Fruit fly (Drosophila melanogaster): ENCODE results near the gene sordd2.

The sordd2 gene

DNA sequence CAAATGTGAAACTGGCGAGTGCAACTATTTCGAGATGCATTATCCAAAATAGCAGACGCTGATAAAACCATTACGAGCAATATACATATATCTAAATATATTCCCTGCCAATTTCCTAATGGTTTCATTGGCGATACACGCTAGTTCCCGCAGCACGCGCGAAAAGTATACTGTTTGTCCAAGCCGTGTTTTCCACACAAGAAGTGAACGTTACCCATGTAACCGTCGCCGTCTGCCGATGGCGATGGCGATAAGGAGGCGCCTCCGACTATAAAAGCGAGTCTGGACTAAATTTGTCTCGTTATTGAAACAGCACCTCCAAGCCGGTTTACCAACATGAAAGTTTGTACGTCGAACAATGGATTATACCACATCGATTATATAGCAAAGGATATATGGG lies 20.1 kb downstream of the sordd2 start, which contains the start of gene CG43673:
Gene CG43673, plus strand, starts transcription at position 301 of the 400 bp plus-strand sequence.
- TF ChIP-seq CG8478 (optimal IDR thresholded peaks at IDR 0.05) (no peak), CTCF (optimal IDR thresholded peaks at IDR 0.05) (no peak)

DNA sequence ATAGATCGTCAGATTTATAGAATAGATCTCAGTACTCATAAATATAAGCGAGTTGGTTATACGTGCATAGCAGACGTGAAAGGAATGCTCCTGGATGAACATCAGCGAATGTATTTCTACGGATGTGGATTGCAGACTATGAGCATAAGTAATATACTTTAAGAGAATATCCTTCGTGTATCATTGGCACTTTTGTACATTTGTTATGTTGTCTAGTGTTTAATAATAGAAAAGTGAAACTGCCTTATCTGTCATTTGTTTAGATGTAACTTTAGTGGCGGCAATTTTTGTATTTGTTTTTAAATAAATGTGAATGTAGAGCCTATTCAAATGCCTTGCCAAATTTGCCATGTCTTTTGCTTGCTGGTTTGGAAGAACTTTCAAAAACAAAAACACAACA lies 26.3 kb downstream of the sordd2 start, which contains the start of gene CG43672:
Gene CG43672, plus strand, starts transcription at position 301 of the 400 bp plus-strand sequence.
- TF ChIP-seq CG8478 (optimal IDR thresholded peaks at IDR 0.05), result no peak
- no peak for TF ChIP-seq CTCF (optimal IDR thresholded peaks at IDR 0.05)

DNA sequence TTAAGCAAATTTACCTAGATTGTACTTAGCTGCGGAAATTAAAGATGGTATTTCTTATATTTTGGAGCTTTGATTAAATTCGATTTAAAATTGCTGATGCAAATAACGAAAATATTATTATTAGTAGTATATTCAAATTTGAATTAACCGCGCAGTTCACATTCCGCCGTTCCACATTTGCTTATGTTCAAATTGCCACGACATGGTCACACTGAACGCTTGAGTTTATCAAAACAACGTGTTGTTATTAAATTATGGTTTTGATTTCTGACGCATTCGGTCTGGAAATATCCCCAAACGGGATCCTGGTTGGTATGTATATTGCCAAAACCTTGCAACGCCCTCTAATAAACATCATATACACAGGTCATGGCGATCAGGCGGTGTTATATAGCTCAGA lies 29.5 kb downstream of the sordd2 start, which contains the start of gene CG33172:
Gene CG33172, plus strand, starts transcription at position 208 of the 400 bp plus-strand sequence.
- TF ChIP-seq CG8478 (optimal IDR thresholded peaks at IDR 0.05), result no peak
- no peak for TF ChIP-seq CTCF (optimal IDR thresholded peaks at IDR 0.05)

DNA sequence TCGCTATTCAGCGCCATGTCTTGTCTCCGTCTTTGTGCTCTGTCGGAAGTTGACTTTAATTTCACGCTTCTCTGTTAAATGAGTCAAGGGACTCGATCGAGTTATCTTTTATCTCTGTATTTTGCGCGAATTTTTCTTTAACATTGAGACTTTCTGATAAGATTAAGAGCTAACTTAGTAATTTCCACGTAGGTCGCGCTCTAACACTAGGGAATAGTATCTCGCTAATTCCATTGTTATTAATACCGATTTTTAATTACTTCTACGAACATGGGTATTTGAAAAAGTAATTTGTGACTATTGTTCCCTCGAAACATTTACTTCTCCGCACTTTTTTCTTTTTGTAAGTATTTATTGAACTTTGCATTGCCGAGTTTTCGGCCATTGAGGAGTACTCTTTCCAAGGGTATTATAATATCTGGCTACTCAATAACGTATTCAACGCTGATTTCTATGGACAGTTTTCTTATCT lies 32.5 kb downstream of the sordd2 start, which contains the start of gene CG8952:
Gene CG8952, minus strand, starts transcription at position 51 of the 472 bp plus-strand sequence.
- TF ChIP-seq CG8478 (optimal IDR thresholded peaks at IDR 0.05) (no peak), CTCF (optimal IDR thresholded peaks at IDR 0.05) (no peak)

DNA sequence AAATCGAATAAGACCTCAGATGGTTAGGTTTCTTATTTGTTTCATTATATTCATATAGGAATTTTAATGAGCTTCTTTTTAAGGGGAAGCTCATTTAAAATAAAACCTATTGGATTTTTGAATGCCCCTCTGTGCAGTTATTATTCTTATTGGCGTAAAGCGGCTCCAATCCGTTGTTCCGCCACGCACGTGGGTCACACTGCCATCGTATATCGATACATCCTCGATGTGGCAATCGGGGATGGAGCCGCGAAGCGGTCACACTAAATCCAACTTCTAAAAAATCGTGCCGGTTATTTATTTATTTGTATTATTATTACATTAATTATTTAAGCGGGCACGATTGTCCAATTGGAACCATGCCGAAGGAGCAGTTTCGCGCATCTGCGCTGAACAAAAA lies 36.2 kb downstream of the sordd2 start, which contains the start of gene Polr3A:
Gene Polr3A, plus strand, starts transcription at position 234 of the 400 bp plus-strand sequence.
- TF ChIP-seq CTCF (optimal IDR thresholded peaks at IDR 0.05), result no peak
- TF ChIP-seq CG8478 (optimal IDR thresholded peaks at IDR 0.05), result no peak

DNA sequence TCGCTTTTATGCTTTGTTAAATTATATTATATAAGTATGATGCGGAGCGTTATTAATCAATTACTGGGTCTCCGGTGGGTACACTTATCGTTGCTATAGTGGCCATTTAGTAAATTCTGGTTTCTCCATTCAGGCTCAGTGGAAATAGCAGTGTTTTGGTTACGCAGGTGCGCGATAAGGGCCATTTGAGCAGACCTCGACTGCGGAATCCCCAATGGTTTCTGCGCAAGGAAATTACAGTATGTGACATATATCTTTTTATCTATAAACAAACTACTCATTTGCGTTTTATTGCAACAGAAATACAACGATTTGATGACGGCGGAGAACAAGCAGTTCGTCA lies 37.7 kb downstream of the sordd2 start:
- TF ChIP-seq CG8478 (optimal IDR thresholded peaks at IDR 0.05) (no peak), CTCF (optimal IDR thresholded peaks at IDR 0.05) (no peak)

DNA sequence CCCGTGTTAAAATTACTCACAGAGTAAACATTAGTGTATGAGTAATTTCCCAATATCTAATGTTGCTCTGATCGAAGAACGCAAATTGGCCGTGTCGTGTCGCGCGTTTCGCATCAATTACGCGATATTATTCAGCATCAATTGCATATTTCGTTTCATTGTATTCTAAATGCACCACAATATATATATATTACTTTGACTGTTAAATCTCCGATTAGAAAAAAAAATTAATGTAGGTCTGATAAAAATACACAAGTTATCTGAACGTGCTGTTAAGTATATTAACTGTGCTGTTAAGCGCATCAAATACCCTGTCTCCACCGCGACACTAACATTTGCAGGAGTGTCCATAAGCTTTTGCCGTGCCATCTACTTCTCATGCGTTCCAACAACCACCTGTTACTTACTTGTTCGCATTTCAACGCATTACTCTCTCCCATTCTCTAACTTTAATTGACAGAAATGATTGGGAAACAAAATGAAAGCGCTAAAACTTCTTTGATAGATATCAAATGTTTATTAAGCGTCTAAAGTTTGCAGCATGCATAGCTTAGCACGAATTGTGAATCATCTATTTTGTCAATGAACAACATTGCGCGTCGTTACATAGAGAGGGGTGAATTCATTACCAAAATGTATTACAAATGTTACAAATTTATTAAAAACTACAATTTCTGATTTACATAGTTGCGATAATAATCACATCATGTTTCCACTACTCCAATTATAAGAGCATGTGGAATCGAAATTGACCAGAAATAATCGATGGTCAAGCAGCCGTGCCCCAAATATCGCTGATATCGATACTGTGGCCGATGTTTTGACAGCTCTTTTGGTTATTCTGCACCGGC lies 38.3 kb downstream of the sordd2 start, which contains the start of the genes Graf and mRpL3:
Gene Graf, minus strand, starts transcription at position 287 of the 851 bp plus-strand sequence.
Gene mRpL3, plus strand, starts transcription at position 802 of the 851 bp plus-strand sequence.
- TF ChIP-seq CG8478 (optimal IDR thresholded peaks at IDR 0.05) (no peak), CTCF (optimal IDR thresholded peaks at IDR 0.05) (peak in 1 of 2 experiments; percentile 21)

DNA sequence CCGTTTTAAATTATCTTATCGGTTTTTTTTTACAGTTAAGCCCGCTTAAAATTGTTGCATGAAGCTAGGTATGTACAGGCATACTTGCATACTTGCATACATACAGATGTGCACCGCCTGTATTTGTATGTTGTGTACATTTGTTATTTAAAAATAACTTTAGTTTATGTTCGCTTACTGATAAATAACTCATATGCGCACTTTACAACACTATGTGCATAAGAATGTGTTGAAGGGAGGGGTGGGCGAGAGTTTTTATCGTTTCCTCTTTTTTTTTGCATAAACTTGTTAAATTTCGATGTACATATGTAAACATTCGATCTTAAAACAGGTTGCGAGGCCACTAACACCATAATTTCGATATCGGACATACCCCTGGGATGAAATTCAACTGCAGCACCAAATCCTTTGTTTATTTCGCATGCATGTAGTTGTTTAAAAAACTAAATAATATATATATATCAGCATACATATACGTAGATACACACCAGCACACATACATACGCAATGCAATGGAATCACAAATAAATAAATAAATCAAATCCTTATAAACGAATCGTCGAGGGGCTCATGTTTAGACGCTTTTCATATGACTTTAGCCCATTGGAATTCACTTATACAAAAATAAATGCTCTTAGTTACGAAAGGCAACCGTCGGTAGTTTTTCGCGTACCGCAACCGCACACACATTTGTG lies 39.1 kb downstream of the sordd2 start:
- no peak for TF ChIP-seq CTCF (optimal IDR thresholded peaks at IDR 0.05)
- no peak for TF ChIP-seq CG8478 (optimal IDR thresholded peaks at IDR 0.05)

DNA sequence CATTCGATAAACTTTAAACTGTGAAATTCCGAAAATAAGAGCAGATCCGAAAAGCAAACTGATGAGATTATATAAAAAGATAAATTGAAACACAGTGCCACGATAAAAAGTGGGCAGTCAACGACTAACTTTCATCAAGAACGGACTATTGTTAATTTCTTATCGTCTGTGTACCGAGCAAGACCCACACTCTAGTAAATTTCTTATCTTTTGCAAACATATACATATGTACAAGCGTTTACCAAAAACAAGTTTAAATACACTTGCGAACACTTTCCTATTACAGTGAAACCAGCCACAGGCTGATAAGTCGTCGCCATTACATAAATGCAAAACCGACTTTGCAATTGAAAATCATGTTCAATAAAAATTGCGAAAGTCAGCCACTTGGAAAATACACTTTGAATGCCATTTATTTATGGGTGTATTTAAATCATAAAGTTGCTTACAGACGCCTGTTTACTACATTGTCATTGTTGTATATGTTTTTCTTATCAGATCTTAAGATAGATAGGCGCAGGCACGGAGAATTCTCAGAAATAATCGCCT lies 40.2 kb downstream of the sordd2 start:
- no peak for TF ChIP-seq CG8478 (optimal IDR thresholded peaks at IDR 0.05)
- no peak for TF ChIP-seq CTCF (optimal IDR thresholded peaks at IDR 0.05)

DNA sequence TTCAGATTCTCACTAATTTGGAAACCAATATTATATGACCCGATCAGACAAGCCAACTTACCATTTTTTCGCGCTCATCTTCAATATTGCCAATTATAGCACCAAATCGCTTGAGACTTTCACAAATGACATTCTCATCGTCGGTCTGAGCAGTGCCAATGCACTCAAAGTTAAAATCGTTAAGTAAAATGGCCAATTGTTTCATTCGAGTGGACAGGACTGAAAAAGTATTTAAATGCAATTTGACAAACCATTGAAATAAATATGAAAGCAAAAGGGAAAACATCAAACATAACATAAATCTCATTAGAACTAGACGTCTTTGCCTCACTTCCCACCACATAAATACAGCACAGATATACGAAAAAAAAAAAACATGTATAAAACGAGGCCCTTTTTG lies 42.9 kb downstream of the sordd2 start, which contains the start of gene CG8260:
Gene CG8260, plus strand, starts transcription at position 301 of the 400 bp plus-strand sequence.
- no peak for TF ChIP-seq CG8478 (optimal IDR thresholded peaks at IDR 0.05)
- TF ChIP-seq CTCF (optimal IDR thresholded peaks at IDR 0.05), result no peak

DNA sequence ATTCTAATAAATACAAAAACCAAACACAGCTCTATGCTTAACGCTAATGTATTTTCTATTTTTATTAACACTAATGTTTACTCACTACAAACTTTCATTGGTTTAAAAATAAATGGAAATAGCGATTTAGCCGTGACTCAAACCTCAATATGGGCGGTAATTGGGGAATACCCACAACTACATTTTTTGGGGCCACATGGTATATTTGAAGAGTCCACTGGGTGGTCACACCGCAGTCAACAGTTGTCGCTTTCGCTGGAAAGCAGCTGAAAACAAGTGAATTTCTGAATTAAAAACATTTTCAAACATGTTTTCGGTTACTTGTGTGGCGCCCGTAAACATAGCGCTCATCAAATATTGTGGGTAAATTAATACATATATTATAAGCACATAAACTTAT lies 50.0 kb downstream of the sordd2 start, which contains the start of gene Mvd:
Gene Mvd, plus strand, starts transcription at position 222 of the 400 bp plus-strand sequence.
- peak in 1 of 2 experiments; percentile 45 for TF ChIP-seq CTCF (optimal IDR thresholded peaks at IDR 0.05)
- TF ChIP-seq CG8478 (optimal IDR thresholded peaks at IDR 0.05), result no peak

Data from S2 (cell line).